Fruit fly (Drosophila melanogaster): ENCODE results near the gene Aven.

DNA sequence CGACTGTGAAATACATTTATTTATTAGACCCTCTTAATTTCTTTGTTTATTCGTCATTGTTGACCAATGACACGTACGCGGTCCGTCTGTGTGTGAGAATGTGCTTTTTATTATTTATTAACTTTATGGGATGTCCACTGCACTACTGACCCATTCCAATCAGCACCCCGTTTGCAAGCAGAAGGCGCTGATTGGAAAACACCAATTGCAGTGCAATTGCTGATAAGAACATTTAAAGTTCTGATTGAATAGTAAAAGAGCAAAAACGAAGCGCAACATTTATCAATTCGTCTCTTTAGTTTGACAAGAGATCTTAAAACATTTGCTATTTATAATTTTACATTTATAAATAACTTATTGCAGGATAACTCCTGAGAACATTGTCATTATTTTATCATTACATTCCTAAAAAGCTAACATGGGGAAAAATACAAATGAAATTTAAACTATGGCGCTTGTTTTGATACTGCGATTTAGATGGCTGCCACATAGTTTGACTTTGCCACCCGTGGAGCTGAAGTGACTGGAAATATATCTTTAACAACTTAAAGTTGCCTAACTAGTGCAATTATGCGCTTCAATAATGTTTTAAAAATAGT is 29.1 kb upstream of the Aven start:
- TF ChIP-seq CG8478 (optimal IDR thresholded peaks at IDR 0.05) (no peak), pan (optimal IDR thresholded peaks at IDR 0.05) (no peak), psq (optimal IDR thresholded peaks at IDR 0.05) (no peak), EcR (GFP tag; optimal IDR thresholded peaks at IDR 0.05) (no peak), usp (GFP tag; optimal IDR thresholded peaks at IDR 0.05) (no peak), Dll (optimal IDR thresholded peaks at IDR 0.05) (no peak)

Data from whole organism.